Fruit fly (Drosophila melanogaster) S2 (cell line): ENCODE measurements around the gene Mtr3.

Experiments
- CG8478 ChIP-seq: fragments of >200 bp; optimal IDR thresholded peaks from 2 replicates; lab custom pipeline; 2018
- CTCF ChIP-seq, 2 experiments: fragments of >200 bp; optimal IDR thresholded peaks; 2 replicates each; lab custom pipeline; 2018

- TF ChIP-seq CG8478 (lab: Kevin White, UChicago) = no peak
- no peak for TF ChIP-seq CTCF (optimal IDR thresholded peaks at IDR 0.05; lab: Kevin White, UChicago)
Observed at dm6 chr3L:19952690-19953089, 39.2 kb upstream of the Mtr3 start, which contains the start of gene CG33710.
